Worm (Caenorhabditis elegans): ENCODE measurements around the gene crn-3.

crn-3 gene

ce11 chrII:10587742-10588141, at the start of gene crn-3:
crn-3 (plus strand) TSS chrII:10588042.
- no peak for TF ChIP-seq lin-32 (GFP tag; optimal IDR thresholded peaks at IDR 0.05)

DNA sequence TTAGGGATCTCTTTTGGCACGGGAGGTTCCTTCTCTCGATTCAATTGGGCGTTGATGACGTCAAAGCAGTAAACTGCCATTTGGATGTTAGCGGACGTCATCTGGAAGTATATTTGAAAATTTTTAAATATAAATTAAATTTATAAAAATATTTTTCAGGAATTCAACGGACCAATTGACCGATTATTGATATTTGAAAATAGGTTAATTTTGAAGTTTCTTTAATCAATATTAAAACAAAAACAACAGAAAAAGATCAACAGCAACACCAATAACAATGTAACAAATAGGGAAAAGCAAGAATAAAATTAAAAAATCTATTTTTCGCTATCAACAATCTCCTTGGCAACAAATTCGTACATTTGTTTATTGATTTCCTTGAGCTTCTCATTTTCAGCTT, 48.6 kb upstream of the crn-3 start, which contains the start of gene R166.3:
TSS of gene R166.3 (minus strand) at position 101 of the 400 bp plus-strand sequence.
- TF ChIP-seq elt-1 (tag; optimal IDR thresholded peaks at IDR 0.05; ENCODE audit: borderline replicate concordance, insufficient read depth) (no peak), nhr-76 (tag; optimal IDR thresholded peaks at IDR 0.05) (no peak), drap-1 (GFP tag; optimal IDR thresholded peaks at IDR 0.05) (no peak), sptf-1 (tag; optimal IDR thresholded peaks at IDR 0.05) (no peak), bed-3 (GFP tag; optimal IDR thresholded peaks at IDR 0.05) (no peak), ceh-43 (GFP tag; optimal IDR thresholded peaks at IDR 0.05) (no peak), lsy-2 (tag; optimal IDR thresholded peaks at IDR 0.05) (no peak), nhr-12 (tag; optimal IDR thresholded peaks at IDR 0.05) (no peak), mep-1 (tag; optimal IDR thresholded peaks at IDR 0.05) (no peak), lin-13 (tag; optimal IDR thresholded peaks at IDR 0.05) (no peak), nhr-2 (tag; optimal IDR thresholded peaks at IDR 0.05) (no peak), M03D4.4 (tag; optimal IDR thresholded peaks at IDR 0.05) (no peak), pha-4 (tag; optimal IDR thresholded peaks at IDR 0.05) (no peak), blmp-1 (tag; optimal IDR thresholded peaks at IDR 0.05) (no peak), snpc-4 (tag; optimal IDR thresholded peaks at IDR 0.05) (no peak), unc-120 (tag; optimal IDR thresholded peaks at IDR 0.05; ENCODE audit: poor library complexity, severe bottlenecking) (no peak), flh-1 (GFP tag; optimal IDR thresholded peaks at IDR 0.05) (no peak), ceh-83 (GFP tag; optimal IDR thresholded peaks at IDR 0.05) (no peak)

- TF ChIP-seq drap-1 (GFP tag; optimal IDR thresholded peaks at IDR 0.05) = no peak
- no peak for TF ChIP-seq blmp-1 (tag; optimal IDR thresholded peaks at IDR 0.05)
- TF ChIP-seq snpc-4 (tag; optimal IDR thresholded peaks at IDR 0.05) = no peak
- no peak for TF ChIP-seq lin-13 (tag; optimal IDR thresholded peaks at IDR 0.05)
- TF ChIP-seq lsy-2 (tag; optimal IDR thresholded peaks at IDR 0.05) = peak; percentile 55
- no peak for TF ChIP-seq ceh-43 (GFP tag; optimal IDR thresholded peaks at IDR 0.05)
- peak; percentile 5 for TF ChIP-seq pha-4 (tag; optimal IDR thresholded peaks at IDR 0.05)
- peak; percentile 77 for TF ChIP-seq sptf-1 (tag; optimal IDR thresholded peaks at IDR 0.05)
- TF ChIP-seq unc-62 (GFP tag; optimal IDR thresholded peaks at IDR 0.05) = peak; percentile 41
- no peak for TF ChIP-seq elt-1 (tag; optimal IDR thresholded peaks at IDR 0.05; ENCODE audit: borderline replicate concordance, insufficient read depth)
- no peak for TF ChIP-seq nhr-12 (tag; optimal IDR thresholded peaks at IDR 0.05)
- no peak for TF ChIP-seq mls-2 (tag; optimal IDR thresholded peaks at IDR 0.05)
- no peak for TF ChIP-seq flh-1 (GFP tag; optimal IDR thresholded peaks at IDR 0.05)
- no peak for TF ChIP-seq unc-39 (tag; optimal IDR thresholded peaks at IDR 0.05)
- TF ChIP-seq nhr-28 (tag; optimal IDR thresholded peaks at IDR 0.05) = no peak
- TF ChIP-seq bed-3 (GFP tag; optimal IDR thresholded peaks at IDR 0.05) = peak; percentile 27
- no peak for TF ChIP-seq elt-3 (tag; optimal IDR thresholded peaks at IDR 0.05)
- no peak for TF ChIP-seq lin-32 (GFP tag; optimal IDR thresholded peaks at IDR 0.05)
- no peak for TF ChIP-seq mab-5 (tag; optimal IDR thresholded peaks at IDR 0.05)
- TF ChIP-seq unc-120 (tag; optimal IDR thresholded peaks at IDR 0.05; ENCODE audit: poor library complexity, severe bottlenecking) = no peak
- peak; percentile 14 for TF ChIP-seq sem-2 (GFP tag; optimal IDR thresholded peaks at IDR 0.05)
- no peak for TF ChIP-seq nhr-2 (tag; optimal IDR thresholded peaks at IDR 0.05)
- TF ChIP-seq mep-1 (tag; optimal IDR thresholded peaks at IDR 0.05) = peak; percentile 21
- TF ChIP-seq nhr-237 (tag; optimal IDR thresholded peaks at IDR 0.05) = peak; percentile 52
- peak; percentile 45 for TF ChIP-seq M03D4.4 (tag; optimal IDR thresholded peaks at IDR 0.05)
- TF ChIP-seq ham-2 (GFP tag; optimal IDR thresholded peaks at IDR 0.05) = no peak
- TF ChIP-seq ceh-39 (tag; optimal IDR thresholded peaks at IDR 0.05) = peak; percentile 57
- TF ChIP-seq nhr-76 (tag; optimal IDR thresholded peaks at IDR 0.05) = no peak
- TF ChIP-seq ces-1 (GFP tag; optimal IDR thresholded peaks at IDR 0.05) = peak; percentile 46
- TF ChIP-seq ztf-11 (tag; optimal IDR thresholded peaks at IDR 0.05) = peak; percentile 16
- no peak for TF ChIP-seq hlh-1 (tag; optimal IDR thresholded peaks at IDR 0.05)
- no peak for TF ChIP-seq zip-8 (tag; optimal IDR thresholded peaks at IDR 0.05)
- TF ChIP-seq tbx-8 (GFP tag; optimal IDR thresholded peaks at IDR 0.05) = no peak
- peak; percentile 43 for TF ChIP-seq ceh-83 (GFP tag; optimal IDR thresholded peaks at IDR 0.05)
- no peak for TF ChIP-seq cnd-1 (tag; optimal IDR thresholded peaks at IDR 0.05)
Observed at ce11 chrII:10541923-10542486, 45.8 kb upstream of the crn-3 start, which contains the start of gene pro-1. pro-1 (minus strand) TSS chrII:10541996.
